Fruit fly (Drosophila melanogaster) ovary, adult (tissue): ENCODE results near the gene CycT.

Source experiments
- CG17801 ChIP-seq: fragments of 200-800 bp; optimal IDR thresholded peaks from 2 replicates; lab custom pipeline; 2019; ENCODE audit warnings: missing biosample characterization, mild to moderate bottlenecking, missing genetic modification characterization, moderate library complexity; ENCODE audit not compliant: partially characterized antibody

CycT gene

dm6 chr3L:17579121-17579520 lies 21.5 kb upstream of the CycT start:
- no peak for TF ChIP-seq CG17801

DNA sequence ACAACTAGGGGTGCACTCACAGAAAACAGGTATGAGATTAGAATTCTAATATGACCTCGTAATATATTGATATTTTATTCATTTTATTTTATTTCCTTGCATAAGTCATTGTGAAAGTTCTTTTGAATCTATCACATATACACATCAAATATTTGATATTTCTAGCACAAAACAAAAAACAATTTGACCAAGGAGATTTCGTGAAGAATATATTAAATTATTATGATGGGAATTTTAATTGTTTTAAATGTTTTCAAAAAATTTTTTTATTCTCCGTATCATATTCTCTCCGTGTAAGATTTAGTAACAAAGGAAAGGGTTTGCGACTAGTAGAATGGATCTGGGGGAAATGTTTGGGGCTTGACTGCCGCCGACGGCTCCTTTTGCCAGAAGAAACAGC lies 20.8 kb upstream of the CycT start:
- TF ChIP-seq CG17801 = no peak

DNA sequence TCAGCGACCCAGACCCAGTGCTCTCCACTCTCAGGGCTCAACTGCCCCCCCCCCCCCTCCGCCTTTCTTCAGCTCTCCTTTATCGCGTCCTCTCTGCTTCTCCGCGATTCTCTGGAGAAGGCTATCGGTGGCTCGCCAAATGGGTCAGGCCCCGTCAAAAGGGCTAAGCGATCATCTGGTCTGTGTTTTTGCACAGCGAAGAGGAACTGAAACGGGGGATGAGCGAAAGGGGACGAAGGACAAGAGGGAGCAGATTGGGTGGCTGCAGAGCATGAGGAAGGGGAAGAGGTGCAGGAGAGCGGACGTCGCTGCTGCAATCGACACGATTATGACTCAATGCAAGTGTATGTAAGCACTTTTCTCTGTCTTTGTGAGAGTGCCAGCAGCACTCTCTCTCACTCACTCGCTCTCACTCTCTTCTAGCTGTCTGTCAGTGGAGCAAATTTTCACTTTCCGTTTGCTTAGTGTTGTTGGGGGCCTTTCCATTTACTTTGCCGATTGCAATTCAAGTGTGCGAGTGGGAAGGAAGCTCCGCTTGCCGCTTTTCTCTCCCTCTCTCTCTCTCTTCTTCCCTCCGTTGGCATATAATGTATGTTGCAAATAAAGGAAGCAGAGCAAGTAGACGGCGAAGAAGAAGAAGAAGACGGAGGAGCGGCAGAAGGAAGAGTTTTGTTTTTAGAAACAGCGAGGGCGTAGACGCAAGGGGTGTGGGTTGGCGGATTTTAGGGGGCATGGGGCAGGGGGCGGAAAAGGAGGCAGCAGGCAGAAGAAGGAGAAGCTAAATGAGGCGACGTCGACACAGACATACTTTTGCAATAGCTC lies 20.2 kb upstream of the CycT start:
- TF ChIP-seq CG17801 = no peak

dm6 chr3L:17576886-17577271 lies 19.3 kb upstream of the CycT start:
- TF ChIP-seq CG17801 = no peak

DNA sequence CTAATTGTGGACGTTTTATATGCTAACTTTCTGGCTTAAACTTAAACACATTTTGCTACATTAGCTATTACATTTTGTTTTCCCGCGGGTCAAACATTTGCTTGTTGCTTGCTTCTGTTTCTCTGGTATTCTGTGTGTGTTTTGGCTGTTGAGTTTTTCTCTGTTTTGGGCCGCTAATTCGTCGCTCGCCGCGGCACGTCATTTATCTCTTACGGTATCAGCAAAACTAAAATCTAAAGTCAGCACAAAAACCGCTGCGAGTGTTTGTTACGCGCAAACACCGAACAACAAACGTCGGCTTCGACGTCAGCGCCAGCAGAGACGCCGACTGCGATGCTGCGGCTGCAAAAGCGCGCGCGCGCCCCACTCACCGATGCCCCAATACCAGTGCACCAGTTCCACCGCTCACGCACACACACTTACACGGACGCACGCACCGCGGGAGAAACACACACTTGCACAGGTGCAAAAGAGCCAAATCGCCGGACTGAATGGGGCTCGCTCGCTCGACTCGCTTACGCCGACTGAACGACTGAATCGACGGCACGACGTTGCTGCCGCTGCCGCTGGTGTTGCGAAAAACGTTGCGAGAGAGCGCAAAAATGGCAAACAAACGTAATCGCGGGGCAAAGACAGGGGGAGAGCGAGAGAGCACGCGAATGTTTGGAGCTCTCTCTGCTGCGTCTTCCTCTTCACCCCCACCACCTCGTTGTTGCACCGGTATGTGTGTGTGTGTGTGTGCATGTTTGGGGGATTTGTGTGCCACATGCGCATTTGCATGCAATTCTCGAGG lies 18.7 kb upstream of the CycT start:
- peak; percentile 21 for TF ChIP-seq CG17801

- TF ChIP-seq CG17801 = peak; percentile 13
Measured at dm6 chr3L:17573823-17574222, 16.2 kb upstream of the CycT start.

DNA sequence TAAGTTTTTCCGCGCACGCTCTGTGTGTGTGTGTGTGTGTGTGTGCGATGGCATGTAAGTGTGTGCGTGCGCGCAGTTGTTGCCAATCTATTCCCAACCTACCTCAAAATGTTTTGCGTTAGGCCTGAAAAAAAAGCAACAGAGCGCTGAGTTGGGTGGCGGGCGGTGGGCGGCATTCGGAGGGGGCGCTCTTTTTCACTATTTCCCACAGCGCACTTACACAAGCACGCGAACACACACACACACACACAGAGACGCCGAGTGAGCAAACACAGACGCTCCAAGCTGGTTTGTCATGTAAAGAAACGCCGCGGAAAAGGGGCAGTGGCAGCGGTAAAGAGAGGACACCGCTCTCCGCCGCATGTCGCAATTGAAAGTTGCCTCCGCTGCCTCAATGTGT lies 14.5 kb upstream of the CycT start:
- no peak for TF ChIP-seq CG17801

DNA sequence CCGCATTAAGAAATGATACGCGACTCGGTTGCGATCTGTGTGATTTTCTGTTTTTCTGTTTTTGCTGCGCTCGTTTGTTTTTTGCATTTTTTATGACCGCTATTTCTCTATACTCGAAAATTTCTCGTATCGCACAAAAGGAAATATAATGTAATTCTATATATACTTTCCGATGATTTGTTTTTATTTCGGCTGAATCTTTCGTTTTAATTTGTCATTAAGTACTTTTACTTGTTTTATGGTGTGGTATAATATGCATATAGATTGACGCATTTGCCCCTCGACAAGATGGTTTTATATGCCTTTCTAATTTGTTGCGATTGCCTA lies 12.9 kb upstream of the CycT start:
- TF ChIP-seq CG17801 = no peak

- no peak for TF ChIP-seq CG17801
Measured at dm6 chr3L:17569737-17570546, 12.4 kb upstream of the CycT start.

- TF ChIP-seq CG17801 = no peak
Measured at dm6 chr3L:17568698-17569097, 11.1 kb upstream of the CycT start.

dm6 chr3L:17566335-17567242 lies 9.0 kb upstream of the CycT start:
- TF ChIP-seq CG17801 = no peak

dm6 chr3L:17563536-17564257 lies 6.1 kb upstream of the CycT start:
- TF ChIP-seq CG17801 = no peak

dm6 chr3L:17563133-17563532 lies 5.5 kb upstream of the CycT start:
- TF ChIP-seq CG17801 = no peak

- TF ChIP-seq CG17801 = no peak
Measured at dm6 chr3L:17562263-17562662, 4.7 kb upstream of the CycT start.

dm6 chr3L:17555794-17556193 lies 1.8 kb downstream of the CycT start:
- TF ChIP-seq CG17801 = no peak
